Worm (Caenorhabditis elegans) whole organism, L3 larva: ENCODE data around the gene F45E4.5.

ENCODE experiments used
- ceh-9 ChIP-seq: sonication (generic microtip); optimal IDR thresholded peaks from 2 replicates; lab custom pipeline; 2018; ENCODE audit warnings: missing biosample characterization, missing genetic modification characterization
- egl-27 ChIP-seq: sonication (generic microtip); optimal IDR thresholded peaks from 4 replicates; lab custom pipeline; 2017; ENCODE audit warnings: missing biosample characterization, missing genetic modification reagents, missing genetic modification characterization
- fkh-2 ChIP-seq: fragments of 150-350 bp; optimal IDR thresholded peaks from 2 replicates; lab custom pipeline; 2014; ENCODE audit warnings: missing biosample characterization, missing genetic modification reagents, missing genetic modification characterization
- nhr-11 ChIP-seq: fragments of 150-350 bp; optimal IDR thresholded peaks from 2 replicates; lab custom pipeline; 2014; ENCODE audit warnings: missing biosample characterization, missing genetic modification characterization
- sea-2 ChIP-seq: fragments of 150-350 bp; sonication (generic microtip); optimal IDR thresholded peaks from 4 replicates; lab custom pipeline; 2014; ENCODE audit warnings: missing biosample characterization, missing genetic modification reagents, missing genetic modification characterization

DNA sequence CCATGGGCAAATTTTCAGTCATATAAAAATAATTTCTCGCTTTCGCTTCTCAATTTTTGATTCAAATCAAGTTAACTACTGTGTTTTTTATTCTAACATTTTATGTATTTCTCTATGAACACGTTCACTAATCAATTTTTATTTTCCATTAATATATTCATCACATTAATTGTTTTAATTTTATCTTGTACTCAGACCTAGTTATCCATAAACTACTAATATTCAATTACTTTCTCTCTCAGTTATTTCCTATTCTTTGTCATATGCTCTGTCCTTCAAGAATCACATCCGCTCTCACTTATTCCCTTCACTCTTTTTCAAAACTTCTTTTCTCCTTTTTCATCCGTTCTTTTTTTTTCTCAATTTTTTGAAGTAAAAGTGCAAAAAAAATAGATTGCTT lies 41.9 kb downstream of the F45E4.5 start:
- TF ChIP-seq nhr-11 (no peak), egl-27 (tag; lab: Kevin White, UChicago) (no peak), ceh-9 (tag; lab: Kevin White, UChicago) (no peak), fkh-2 (tag; lab: Kevin White, UChicago) (no peak), sea-2 (GFP tag; lab: Kevin White, UChicago) (no peak)
